Worm (Caenorhabditis elegans) whole organism, mixed stage, embryonic: ENCODE results near the gene F45E12.5.

Source experiments
- blmp-1 ChIP-seq: fragments of 150-350 bp; optimal IDR thresholded peaks from 2 replicates; lab custom pipeline; 2014; ENCODE audit warnings: missing biosample characterization, missing genetic modification characterization
- elt-3 ChIP-seq: fragments of 150-350 bp; optimal IDR thresholded peaks from 2 replicates; lab custom pipeline; 2014; ENCODE audit warnings: missing biosample characterization, missing genetic modification characterization
- mab-5 ChIP-seq: fragments of 150-350 bp; optimal IDR thresholded peaks from 2 replicates; lab custom pipeline; 2014; ENCODE audit warnings: missing biosample characterization, missing genetic modification characterization
- nhr-12 ChIP-seq: fragments of 150-350 bp; optimal IDR thresholded peaks from 2 replicates; lab custom pipeline; 2014; ENCODE audit warnings: missing biosample characterization, missing genetic modification characterization
- nhr-237 ChIP-seq: fragments of 150-350 bp; optimal IDR thresholded peaks from 2 replicates; lab custom pipeline; 2014; ENCODE audit warnings: missing biosample characterization, missing genetic modification characterization
- nhr-28 ChIP-seq: fragments of 150-350 bp; optimal IDR thresholded peaks from 2 replicates; lab custom pipeline; 2014; ENCODE audit warnings: missing biosample characterization, missing genetic modification characterization
- pha-4 ChIP-seq: fragments of 150-350 bp; optimal IDR thresholded peaks from 2 replicates; lab custom pipeline; 2018; ENCODE audit warnings: missing biosample characterization, missing genetic modification reagents, missing genetic modification characterization
- snpc-4 ChIP-seq: fragments of 150-350 bp; optimal IDR thresholded peaks from 2 replicates; lab custom pipeline; 2014; ENCODE audit warnings: missing biosample characterization, missing genetic modification characterization
- sptf-1 ChIP-seq: sonication (generic microtip); optimal IDR thresholded peaks from 2 replicates; lab custom pipeline; 2017; ENCODE audit warnings: mild to moderate bottlenecking, missing genetic modification characterization, moderate library complexity, missing compliant biosample characterization
- unc-39 ChIP-seq: fragments of 150-350 bp; optimal IDR thresholded peaks from 2 replicates; lab custom pipeline; 2014; ENCODE audit warnings: missing biosample characterization, missing genetic modification characterization
- ztf-11 ChIP-seq: fragments of 150-350 bp; optimal IDR thresholded peaks from 2 replicates; lab custom pipeline; 2014; ENCODE audit warnings: missing biosample characterization, missing genetic modification characterization

DNA sequence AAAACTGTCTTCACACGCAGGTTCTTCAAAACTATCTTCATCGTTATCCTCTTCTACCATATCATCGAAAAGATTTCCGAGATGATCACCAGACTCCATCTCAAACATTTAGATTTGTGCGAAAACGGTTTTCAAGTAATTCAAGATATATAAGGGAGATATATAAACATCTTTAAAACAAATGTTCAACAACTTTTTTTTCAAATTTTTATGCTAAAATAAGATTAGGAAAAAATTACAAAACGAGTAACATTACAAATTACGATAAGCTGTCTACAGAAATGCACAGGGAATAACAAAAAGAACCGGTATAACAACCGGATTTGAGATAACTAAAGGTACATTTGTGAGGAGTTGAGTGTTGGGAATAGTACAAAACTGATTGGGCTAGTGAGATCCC is 14.0 kb downstream of the F45E12.5 start, which contains the start of gene C30G12.6:
- no peak for TF ChIP-seq nhr-28
- TF ChIP-seq elt-3 (tag; lab: Kevin White, UChicago): no peak
- TF ChIP-seq nhr-12 (tag; lab: Kevin White, UChicago): no peak
- no peak for TF ChIP-seq mab-5 (tag; lab: Kevin White, UChicago)
- TF ChIP-seq nhr-237: no peak
- TF ChIP-seq snpc-4 (tag; lab: Kevin White, UChicago): no peak
- no peak for TF ChIP-seq unc-39 (tag; lab: Kevin White, UChicago)
- no peak for TF ChIP-seq sptf-1 (tag; lab: Kevin White, UChicago)
- TF ChIP-seq pha-4 (tag; lab: Kevin White, UChicago): no peak
- no peak for TF ChIP-seq blmp-1 (tag; lab: Kevin White, UChicago)
- TF ChIP-seq ztf-11 (tag; lab: Kevin White, UChicago): no peak
